Worm (Caenorhabditis elegans) whole organism, midembryonic: Measurements from ENCODE around the gene C25H3.11.
"Not testable (repeated sequence)": the region's sequence is repeated elsewhere in the genome, so short reads cannot be mapped to it uniquely, and the experiment has no call there.

ENCODE experiments used
- T22C8.4 ChIP-seq: fragments of 200-800 bp; sonication (Bioruptor generic); IDR thresholded peaks from 2 replicates; pipeline ENCODE4 v1.3.6; 2022; ENCODE audit warnings: missing genetic modification characterization, missing compliant biosample characterization
- cog-1 ChIP-seq: sonication (generic microtip); optimal IDR thresholded peaks from 2 replicates; lab custom pipeline; 2016; ENCODE audit warnings: missing genetic modification characterization, missing compliant biosample characterization
- flt-1 ChIP-seq: fragments of 200-800 bp; sonication (Bioruptor generic); IDR thresholded peaks from 2 replicates; pipeline ENCODE4 v1.3.6; 2022; ENCODE audit warnings: missing genetic modification characterization, missing compliant biosample characterization
- klf-2 ChIP-seq: fragments of 200-800 bp; sonication (Bioruptor generic); conservative IDR thresholded peaks from 2 replicates; pipeline ENCODE4 v1.3.6; 2022; ENCODE audit warnings: missing genetic modification reagents, missing genetic modification characterization, missing compliant biosample characterization
- med-1 ChIP-seq: sonication (generic microtip); optimal IDR thresholded peaks from 2 replicates; lab custom pipeline; 2017; ENCODE audit warnings: missing genetic modification characterization, mild to moderate bottlenecking, missing compliant biosample characterization, antibody characterized with exemption, missing genetic modification reagents; ENCODE audit not compliant: insufficient read depth
- ref-1 ChIP-seq: fragments of 200-800 bp; sonication (Bioruptor generic); conservative IDR thresholded peaks from 2 replicates; pipeline ENCODE4 v1.3.6; 2022; ENCODE audit warnings: missing genetic modification reagents, missing genetic modification characterization, missing compliant biosample characterization
- tab-1 ChIP-seq: fragments of 200-800 bp; sonication (Bioruptor generic); IDR thresholded peaks from 2 replicates; pipeline ENCODE4 v1.3.6; 2022; ENCODE audit warnings: missing genetic modification characterization, missing compliant biosample characterization
- ztf-23 ChIP-seq: fragments of 200-800 bp; sonication (Bioruptor generic); IDR thresholded peaks from 2 replicates; pipeline ENCODE4 v1.3.6; 2022; ENCODE audit warnings: missing genetic modification reagents, missing genetic modification characterization, missing compliant biosample characterization
- ztf-29 ChIP-seq: fragments of 200-800 bp; sonication (Bioruptor generic); IDR thresholded peaks from 2 replicates; pipeline ENCODE4 v1.3.6; 2022; ENCODE audit warnings: missing genetic modification reagents, missing genetic modification characterization, missing compliant biosample characterization

C25H3.11 gene

DNA sequence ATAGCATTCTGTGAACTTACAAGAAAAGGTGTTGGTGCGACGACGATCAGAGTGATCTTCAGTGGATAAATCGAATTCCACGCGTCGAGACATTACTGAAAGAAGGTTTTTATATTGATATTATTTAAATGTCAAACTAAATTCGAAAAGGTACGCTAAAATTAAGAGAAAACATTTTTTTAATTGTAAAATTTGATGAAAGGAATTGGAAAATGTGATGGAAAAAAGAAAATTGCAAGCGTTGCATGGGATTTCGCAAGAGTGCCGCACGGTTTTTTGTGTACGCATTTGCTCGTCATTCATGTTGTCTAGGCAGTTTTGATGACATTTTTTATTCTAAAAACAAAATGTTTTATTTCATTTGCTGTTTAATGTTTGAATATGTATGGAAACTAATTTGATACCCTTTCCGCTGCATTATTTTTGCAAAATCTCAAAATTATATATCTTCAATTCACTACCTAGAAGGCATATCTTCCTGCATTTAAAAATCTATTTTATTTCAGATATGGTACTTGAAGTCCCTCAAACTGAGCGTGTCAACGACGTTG lies 57.9 kb downstream of the C25H3.11 start, which contains the start of the genes F59E12.6 and npl-4.1:
F59E12.6 (minus strand) TSS at position 101 of the 551 bp plus-strand sequence.
npl-4.1 (plus strand) TSS at position 501 of the 551 bp plus-strand sequence.
- TF ChIP-seq ref-1 (GFP tag; lab: Robert Waterston, UW); med-1 (GFP tag; lab: Kevin White, UChicago); klf-2 (GFP tag; lab: Robert Waterston, UW): not testable (repeated sequence)

DNA sequence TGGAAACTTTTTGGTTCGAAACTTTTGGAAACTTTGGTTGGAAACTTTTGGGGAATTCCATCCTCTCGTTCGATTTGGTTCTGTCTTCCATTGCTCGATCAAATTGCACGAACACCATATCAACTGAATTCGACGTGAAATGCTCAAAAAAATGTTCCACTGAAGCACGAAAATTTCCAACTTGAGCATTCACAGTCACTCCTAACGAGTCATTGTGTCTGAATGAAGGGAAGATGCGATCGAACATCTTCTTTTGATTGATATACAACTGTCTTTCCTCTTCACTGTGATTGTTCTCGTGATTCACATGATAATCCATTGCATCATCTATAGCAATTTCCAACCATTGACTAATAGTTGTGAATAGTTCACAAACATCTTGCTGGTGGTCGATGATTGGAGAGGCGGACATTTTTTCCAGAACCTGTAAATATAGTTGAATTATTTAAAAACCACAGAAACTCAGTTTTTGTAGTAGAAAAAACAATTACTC lies 60.5 kb downstream of the C25H3.11 start, which contains the start of gene F59E12.15:
F59E12.15 (minus strand) TSS at position 51 of the 493 bp plus-strand sequence.
- TF ChIP-seq T22C8.4 (GFP tag; lab: Robert Waterston, UW) = no peak
- no peak for TF ChIP-seq ztf-23 (GFP tag; lab: Robert Waterston, UW)
- TF ChIP-seq ref-1 (GFP tag; lab: Robert Waterston, UW) = no peak
- no peak for TF ChIP-seq klf-2 (GFP tag; lab: Robert Waterston, UW)
- TF ChIP-seq flt-1 (GFP tag; lab: Robert Waterston, UW) = no peak
- TF ChIP-seq tab-1 (GFP tag; lab: Robert Waterston, UW) = no peak
- TF ChIP-seq ztf-29 = no peak
- TF ChIP-seq cog-1 (tag; lab: Kevin White, UChicago) = no peak
- TF ChIP-seq med-1 (GFP tag; lab: Kevin White, UChicago) = no peak

DNA sequence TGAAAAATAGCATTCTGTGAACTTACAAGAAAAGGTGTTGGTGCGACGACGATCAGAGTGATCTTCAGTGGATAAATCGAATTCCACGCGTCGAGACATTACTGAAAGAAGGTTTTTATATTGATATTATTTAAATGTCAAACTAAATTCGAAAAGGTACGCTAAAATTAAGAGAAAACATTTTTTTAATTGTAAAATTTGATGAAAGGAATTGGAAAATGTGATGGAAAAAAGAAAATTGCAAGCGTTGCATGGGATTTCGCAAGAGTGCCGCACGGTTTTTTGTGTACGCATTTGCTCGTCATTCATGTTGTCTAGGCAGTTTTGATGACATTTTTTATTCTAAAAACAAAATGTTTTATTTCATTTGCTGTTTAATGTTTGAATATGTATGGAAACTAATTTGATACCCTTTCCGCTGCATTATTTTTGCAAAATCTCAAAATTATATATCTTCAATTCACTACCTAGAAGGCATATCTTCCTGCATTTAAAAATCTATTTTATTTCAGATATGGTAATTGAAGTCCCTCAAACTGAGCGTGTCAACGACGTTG lies 66.4 kb downstream of the C25H3.11 start, which contains the start of the genes eif-3.L and npl-4.2:
eif-3.L (minus strand) TSS at position 101 of the 557 bp plus-strand sequence.
npl-4.2 (plus strand) TSS at position 507 of the 557 bp plus-strand sequence.
- not testable (repeated sequence) for TF ChIP-seq cog-1 (tag; lab: Kevin White, UChicago); ref-1 (GFP tag; lab: Robert Waterston, UW); flt-1 (GFP tag; lab: Robert Waterston, UW)
